Fruit fly (Drosophila melanogaster) whole organism: Measurements from ENCODE around the gene Usp10.

Source experiments
- CG8478 ChIP-seq: fragments of >200 bp; optimal IDR thresholded peaks from 2 replicates; lab custom pipeline; 2018; ENCODE audit warnings: inconsistent platforms
- Dll ChIP-seq: fragments of >200 bp; optimal IDR thresholded peaks from 2 replicates; lab custom pipeline; 2017
- EcR ChIP-seq, 2 experiments: fragments of >200 bp; optimal IDR thresholded peaks; 2 replicates each; lab custom pipeline; 2017; ENCODE audit warnings: missing biosample characterization in 2 of 2, missing genetic modification characterization in 2 of 2, missing genetic modification reagents in 2 of 2
- pan ChIP-seq: fragments of >200 bp; optimal IDR thresholded peaks from 2 replicates; lab custom pipeline; 2017
- psq ChIP-seq: fragments of >200 bp; optimal IDR thresholded peaks from 2 replicates; lab custom pipeline; 2017
- usp ChIP-seq: fragments of >200 bp; optimal IDR thresholded peaks from 2 replicates; lab custom pipeline; 2017; ENCODE audit warnings: missing biosample characterization, missing genetic modification characterization, mixed read lengths

Gene Usp10

dm6 chr3L:900466-901249 lies 29.0 kb downstream of the Usp10 start:
- TF ChIP-seq CG8478 (lab: Kevin White, UChicago) (no peak), usp (GFP tag; lab: Kevin White, UChicago) (no peak), EcR (GFP tag; optimal IDR thresholded peaks at IDR 0.05; lab: Kevin White, UChicago) (no peak), Dll (lab: Kevin White, UChicago) (no peak), psq (lab: Kevin White, UChicago) (no peak), pan (no peak)

DNA sequence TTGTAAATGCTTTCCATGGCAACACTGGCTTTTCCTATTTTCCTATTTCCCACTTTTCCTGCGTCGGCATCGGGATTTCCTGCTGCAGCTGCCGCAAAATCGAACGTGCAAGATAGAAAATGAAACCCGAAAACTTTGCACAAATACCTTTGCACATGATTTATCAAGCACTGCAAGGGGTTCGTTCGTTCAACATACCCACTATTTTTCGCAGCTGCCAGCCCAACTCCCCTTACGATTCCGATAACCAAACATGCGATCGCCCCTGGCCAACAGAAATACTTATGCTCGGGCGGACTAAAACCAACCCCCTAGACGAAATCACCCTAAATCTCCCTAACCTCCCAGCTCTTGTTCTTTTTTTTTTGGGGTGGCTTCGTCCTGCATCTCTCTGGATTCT lies 29.7 kb downstream of the Usp10 start:
- TF ChIP-seq usp (GFP tag; lab: Kevin White, UChicago) (no peak), pan (no peak), Dll (lab: Kevin White, UChicago) (no peak), EcR (GFP tag; optimal IDR thresholded peaks at IDR 0.05; lab: Kevin White, UChicago) (no peak), psq (lab: Kevin White, UChicago) (no peak), CG8478 (lab: Kevin White, UChicago) (no peak)

- TF ChIP-seq pan (no peak), usp (GFP tag; lab: Kevin White, UChicago) (no peak), EcR (GFP tag; optimal IDR thresholded peaks at IDR 0.05; lab: Kevin White, UChicago) (no peak), psq (lab: Kevin White, UChicago) (no peak), Dll (lab: Kevin White, UChicago) (no peak), CG8478 (lab: Kevin White, UChicago) (no peak)
Measured at dm6 chr3L:902598-902997, 30.9 kb downstream of the Usp10 start, which contains the start of gene mat. mat (plus strand) TSS chr3L:902898.

dm6 chr3L:903900-904299 lies 32.2 kb downstream of the Usp10 start:
- TF ChIP-seq Dll (lab: Kevin White, UChicago) (no peak), psq (lab: Kevin White, UChicago) (no peak), CG8478 (lab: Kevin White, UChicago) (no peak), EcR (GFP tag; optimal IDR thresholded peaks at IDR 0.05; lab: Kevin White, UChicago) (no peak), pan (no peak), usp (GFP tag; lab: Kevin White, UChicago) (no peak)

DNA sequence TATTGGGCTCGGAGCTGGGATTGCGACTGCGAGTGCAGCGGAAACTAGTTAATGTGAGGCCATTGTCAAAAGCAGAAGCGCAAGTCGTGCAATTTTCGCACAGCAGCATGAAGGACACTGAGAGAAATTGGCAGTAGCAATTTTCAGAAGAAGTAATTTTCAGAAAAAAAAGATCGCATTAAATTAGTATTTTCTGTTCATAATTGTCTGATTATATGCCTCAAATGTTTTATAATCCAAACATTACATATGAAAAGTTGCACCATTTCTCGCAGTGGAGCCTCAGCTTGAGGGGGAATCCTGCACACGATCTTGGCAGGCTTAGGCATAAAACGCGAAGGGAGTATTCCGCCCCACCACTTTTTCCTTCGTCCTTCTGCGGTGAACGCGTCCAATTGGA lies 32.7 kb downstream of the Usp10 start:
- no peak for TF ChIP-seq EcR (GFP tag; optimal IDR thresholded peaks at IDR 0.05; lab: Kevin White, UChicago)
- no peak for TF ChIP-seq psq (lab: Kevin White, UChicago)
- TF ChIP-seq CG8478 (lab: Kevin White, UChicago) = no peak
- TF ChIP-seq Dll (lab: Kevin White, UChicago) = no peak
- no peak for TF ChIP-seq usp (GFP tag; lab: Kevin White, UChicago)
- TF ChIP-seq pan = no peak

dm6 chr3L:904991-905745 lies 33.5 kb downstream of the Usp10 start:
- TF ChIP-seq Dll (lab: Kevin White, UChicago) (no peak), pan (no peak), usp (GFP tag; lab: Kevin White, UChicago) (no peak), CG8478 (lab: Kevin White, UChicago) (no peak)

- no peak for TF ChIP-seq pan
- TF ChIP-seq EcR (GFP tag; optimal IDR thresholded peaks at IDR 0.05; lab: Kevin White, UChicago) = no peak
- TF ChIP-seq CG8478 (lab: Kevin White, UChicago) = no peak
- TF ChIP-seq psq (lab: Kevin White, UChicago) = no peak
- TF ChIP-seq Dll (lab: Kevin White, UChicago) = no peak
- no peak for TF ChIP-seq usp (GFP tag; lab: Kevin White, UChicago)
Measured at dm6 chr3L:907673-908323, 36.1 kb downstream of the Usp10 start.

- no peak for TF ChIP-seq CG8478 (lab: Kevin White, UChicago)
- no peak for TF ChIP-seq pan
- TF ChIP-seq usp (GFP tag; lab: Kevin White, UChicago) = no peak
- no peak for TF ChIP-seq Dll (lab: Kevin White, UChicago)
- no peak for TF ChIP-seq psq (lab: Kevin White, UChicago)
- TF ChIP-seq EcR (GFP tag; optimal IDR thresholded peaks at IDR 0.05; lab: Kevin White, UChicago) = no peak
Measured at dm6 chr3L:908508-909162, 36.9 kb downstream of the Usp10 start, which contains the start of gene nerfin-1. nerfin-1 (plus strand) TSS chr3L:909112.

DNA sequence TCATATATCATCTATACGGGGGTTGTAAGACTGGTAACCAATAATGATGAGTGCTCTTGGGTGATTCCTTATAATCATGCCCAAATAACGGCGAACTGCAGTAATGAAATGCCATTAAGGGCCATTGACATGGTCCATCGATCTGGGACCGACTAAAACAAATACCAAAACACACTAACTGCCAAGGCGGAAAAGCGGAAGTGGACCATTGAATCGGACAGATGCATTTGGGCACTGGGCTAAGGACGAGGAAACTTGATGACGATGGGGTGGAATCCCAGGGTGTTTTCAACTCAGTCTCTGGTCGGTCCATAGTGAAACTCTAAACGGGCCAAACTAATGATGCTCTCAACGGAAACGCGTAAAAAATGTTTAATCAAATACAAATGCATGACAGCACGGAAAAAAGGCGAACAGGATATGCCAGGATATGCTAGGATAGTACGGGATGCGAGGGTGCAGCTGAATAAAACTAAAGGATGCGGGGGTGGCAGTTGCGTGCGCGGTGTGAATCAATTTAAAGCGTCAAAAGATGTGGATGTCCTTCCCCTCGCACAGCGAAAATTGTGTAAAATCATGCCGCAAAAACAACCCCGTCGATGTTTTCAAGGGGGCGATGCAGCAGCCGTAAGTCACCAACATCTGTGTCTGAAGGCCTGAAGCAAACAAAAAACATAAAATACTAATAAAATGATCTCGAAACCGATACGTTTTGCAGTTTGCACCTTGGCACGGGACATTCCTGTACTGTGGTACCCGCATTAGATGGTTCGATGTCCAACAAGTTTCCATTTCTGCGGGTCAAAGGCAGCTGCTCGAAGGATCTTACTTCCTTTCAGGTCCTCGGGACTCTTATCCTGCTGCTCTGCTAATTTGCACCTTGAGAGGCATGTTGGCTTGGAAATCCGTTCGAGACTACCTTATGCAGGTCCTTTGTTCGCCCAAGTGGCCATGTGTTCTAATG lies 41.0 kb downstream of the Usp10 start:
- TF ChIP-seq pan = no peak
- no peak for TF ChIP-seq psq (lab: Kevin White, UChicago)
- TF ChIP-seq EcR (GFP tag; optimal IDR thresholded peaks at IDR 0.05; lab: Kevin White, UChicago) = no peak
- TF ChIP-seq Dll (lab: Kevin White, UChicago) = no peak
- TF ChIP-seq usp (GFP tag; lab: Kevin White, UChicago) = no peak
- TF ChIP-seq CG8478 (lab: Kevin White, UChicago) = no peak

- no peak for TF ChIP-seq Dll (lab: Kevin White, UChicago)
- TF ChIP-seq EcR (GFP tag; optimal IDR thresholded peaks at IDR 0.05; lab: Kevin White, UChicago) = no peak
- no peak for TF ChIP-seq psq (lab: Kevin White, UChicago)
- no peak for TF ChIP-seq pan
- no peak for TF ChIP-seq usp (GFP tag; lab: Kevin White, UChicago)
- TF ChIP-seq CG8478 (lab: Kevin White, UChicago) = no peak
Measured at dm6 chr3L:913682-914081, 42.0 kb downstream of the Usp10 start, which contains the start of gene Glut1. Glut1 (plus strand) TSS chr3L:914074.
